Fruit fly (Drosophila melanogaster): ENCODE measurements around the gene Pka-C3.

Pka-C3 gene

DNA sequence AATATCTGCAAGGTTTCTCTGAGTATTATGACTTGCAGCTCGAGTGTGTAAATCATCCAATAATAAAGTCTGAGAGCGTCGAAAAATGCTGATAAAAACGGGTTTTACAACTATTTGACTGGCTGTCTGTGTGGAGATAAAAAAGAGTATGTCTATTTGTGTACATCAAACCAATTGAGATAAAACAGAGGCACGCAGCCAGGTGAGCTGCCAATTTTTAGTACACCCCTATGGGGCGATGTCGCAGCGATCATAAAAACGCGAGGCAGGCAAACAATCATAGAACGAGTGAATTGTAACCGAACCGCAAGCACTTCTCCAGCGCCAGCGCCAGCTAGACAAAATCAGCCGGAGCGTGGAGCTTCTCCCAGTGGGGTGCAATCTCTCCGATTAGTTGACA is 25.3 kb upstream of the Pka-C3 start, which contains the start of gene CG17027:
CG17027 (plus strand) TSS at position 189 of the 400 bp plus-strand sequence.
- TF ChIP-seq CG7101 (tag; optimal IDR thresholded peaks at IDR 0.05): no peak
- peak; percentile 59 for TF ChIP-seq cic (GFP tag; optimal IDR thresholded peaks at IDR 0.05)

DNA sequence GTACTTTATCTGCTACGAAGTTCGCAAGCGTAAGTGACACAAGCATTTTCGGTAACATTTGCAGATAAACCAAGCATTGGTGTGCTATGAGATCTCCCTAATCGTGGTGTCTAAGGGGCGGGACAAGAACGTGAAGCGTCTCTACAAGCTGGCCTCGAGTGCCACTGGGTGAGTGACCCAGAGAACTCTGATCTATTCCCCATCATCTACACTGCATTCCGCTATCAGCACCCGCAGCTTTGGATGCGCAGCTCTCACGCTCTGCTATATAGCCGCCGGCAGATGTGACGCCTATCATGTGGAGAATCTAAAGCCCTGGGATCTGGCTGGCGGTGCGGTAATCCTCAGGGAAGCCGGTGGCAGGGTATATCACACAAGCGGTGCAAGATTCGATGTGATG is 24.6 kb upstream of the Pka-C3 start:
- TF ChIP-seq kay (GFP tag; ENCODE audit: borderline replicate concordance) (no peak), Clk (GFP tag; optimal IDR thresholded peaks at IDR 0.05) (no peak), Hr96 (GFP tag; optimal IDR thresholded peaks at IDR 0.05) (no peak), ovo (GFP tag; optimal IDR thresholded peaks at IDR 0.05) (no peak), CG7101 (tag; optimal IDR thresholded peaks at IDR 0.05) (no peak), tj (GFP tag; optimal IDR thresholded peaks at IDR 0.05) (no peak), CG7045 (GFP tag; optimal IDR thresholded peaks at IDR 0.05) (no peak), CG11617 (GFP tag; optimal IDR thresholded peaks at IDR 0.05) (no peak), Crg-1 (GFP tag; optimal IDR thresholded peaks at IDR 0.05) (no peak), CG1620 (GFP tag; optimal IDR thresholded peaks at IDR 0.05) (no peak)

DNA sequence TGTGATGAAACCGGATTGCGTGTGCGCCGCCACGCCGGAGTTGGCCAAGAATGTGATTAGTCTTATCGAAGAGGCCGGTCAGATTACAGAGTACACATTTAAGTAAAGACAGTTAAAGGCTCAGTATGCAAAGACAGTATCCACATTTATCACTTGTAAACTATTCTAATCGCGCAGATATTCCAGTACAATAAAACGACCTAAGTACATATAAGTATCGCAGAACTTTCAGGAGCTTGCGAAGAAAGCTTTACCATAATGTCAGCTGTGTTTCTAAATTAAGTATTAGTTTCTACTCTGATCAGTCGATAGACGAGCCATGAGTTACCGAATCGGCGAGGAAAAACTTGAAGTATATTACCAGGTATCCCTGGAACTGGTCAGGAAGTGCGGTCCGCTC is 23.6 kb upstream of the Pka-C3 start, which contains the start of gene CG17028:
CG17028 (plus strand) TSS at position 301 of the 400 bp plus-strand sequence.
- peak; percentile 24 for TF ChIP-seq CG33017 (tag; optimal IDR thresholded peaks at IDR 0.05)
- TF ChIP-seq kay (GFP tag; ENCODE audit: borderline replicate concordance): no peak
- no peak for TF ChIP-seq Crg-1 (GFP tag; optimal IDR thresholded peaks at IDR 0.05)

DNA sequence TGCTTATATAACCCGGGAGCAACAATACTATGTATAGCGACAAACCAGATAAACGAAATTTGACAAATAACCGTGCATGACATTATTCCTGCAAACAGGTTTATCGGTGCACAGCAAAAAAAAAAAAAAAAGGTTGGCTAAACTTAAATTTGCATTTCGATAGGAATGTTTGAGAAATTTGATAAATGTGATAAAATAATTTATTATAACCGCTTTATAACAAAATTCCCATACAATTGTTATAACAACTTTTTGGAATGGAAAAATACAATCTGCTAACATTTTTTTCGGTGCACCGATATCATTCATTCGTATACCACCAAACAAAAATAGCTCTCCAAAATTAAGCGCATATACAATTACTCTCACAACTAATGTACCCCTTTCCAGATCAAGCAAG is 23.0 kb upstream of the Pka-C3 start:
- peak; percentile 33 for TF ChIP-seq bab1 (GFP tag; optimal IDR thresholded peaks at IDR 0.05)
- no peak for TF ChIP-seq pad (GFP tag; optimal IDR thresholded peaks at IDR 0.05)
- TF ChIP-seq CG11617 (GFP tag; optimal IDR thresholded peaks at IDR 0.05): peak; percentile 31
- peak; percentile 8 for TF ChIP-seq CG7045 (GFP tag; optimal IDR thresholded peaks at IDR 0.05)
- TF ChIP-seq ovo (GFP tag; optimal IDR thresholded peaks at IDR 0.05): no peak
- TF ChIP-seq CG1620 (GFP tag; optimal IDR thresholded peaks at IDR 0.05): no peak
- TF ChIP-seq Clk (GFP tag; optimal IDR thresholded peaks at IDR 0.05): no peak
- TF ChIP-seq tj (GFP tag; optimal IDR thresholded peaks at IDR 0.05): no peak
- TF ChIP-seq CG7101 (tag; optimal IDR thresholded peaks at IDR 0.05): peak; percentile 24
- TF ChIP-seq CG33017 (tag; optimal IDR thresholded peaks at IDR 0.05): peak; percentile 39
- TF ChIP-seq Hr96 (GFP tag; optimal IDR thresholded peaks at IDR 0.05): no peak
- TF ChIP-seq toe (GFP tag; optimal IDR thresholded peaks at IDR 0.05): no peak
- peak; percentile 30 for TF ChIP-seq CG5204 (GFP tag; optimal IDR thresholded peaks at IDR 0.05)
- peak; percentile 61 for TF ChIP-seq CG14711 (tag; optimal IDR thresholded peaks at IDR 0.05)

DNA sequence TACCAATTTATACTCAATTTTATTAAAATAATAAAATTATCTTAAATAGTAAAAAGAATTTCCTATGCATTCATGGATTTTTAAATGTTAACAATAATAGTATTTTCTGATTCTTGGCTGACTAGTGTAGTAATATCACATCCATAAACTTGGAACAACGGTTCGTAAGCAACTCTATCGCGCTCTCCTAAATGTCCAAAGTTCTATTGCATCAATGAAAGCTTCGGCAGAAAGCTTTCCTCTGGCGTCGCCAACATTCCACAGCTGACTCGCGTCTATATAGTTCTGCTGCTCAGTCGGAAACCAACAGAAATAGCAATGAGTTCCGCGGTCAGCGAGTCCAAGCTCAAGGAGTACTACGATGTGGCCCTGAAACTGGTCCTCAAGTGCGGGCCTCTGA is 22.2 kb upstream of the Pka-C3 start, which contains the start of gene CG17029:
CG17029 (plus strand) TSS at position 113 of the 400 bp plus-strand sequence.
- TF ChIP-seq Hr96 (GFP tag; optimal IDR thresholded peaks at IDR 0.05) (no peak), CG33017 (tag; optimal IDR thresholded peaks at IDR 0.05) (peak; percentile 20), pad (GFP tag; optimal IDR thresholded peaks at IDR 0.05) (peak; percentile 16), cic (GFP tag; optimal IDR thresholded peaks at IDR 0.05) (peak; percentile 62), CG12768 (GFP tag; optimal IDR thresholded peaks at IDR 0.05) (peak; percentile 82), cnc (optimal IDR thresholded peaks at IDR 0.05) (no peak), CG11617 (GFP tag; optimal IDR thresholded peaks at IDR 0.05) (no peak), bab1 (GFP tag; optimal IDR thresholded peaks at IDR 0.05) (peak; percentile 19), Clk (GFP tag; optimal IDR thresholded peaks at IDR 0.05) (no peak), CG14711 (tag; optimal IDR thresholded peaks at IDR 0.05) (peak; percentile 88), Mnt (GFP tag; optimal IDR thresholded peaks at IDR 0.05) (no peak)

DNA sequence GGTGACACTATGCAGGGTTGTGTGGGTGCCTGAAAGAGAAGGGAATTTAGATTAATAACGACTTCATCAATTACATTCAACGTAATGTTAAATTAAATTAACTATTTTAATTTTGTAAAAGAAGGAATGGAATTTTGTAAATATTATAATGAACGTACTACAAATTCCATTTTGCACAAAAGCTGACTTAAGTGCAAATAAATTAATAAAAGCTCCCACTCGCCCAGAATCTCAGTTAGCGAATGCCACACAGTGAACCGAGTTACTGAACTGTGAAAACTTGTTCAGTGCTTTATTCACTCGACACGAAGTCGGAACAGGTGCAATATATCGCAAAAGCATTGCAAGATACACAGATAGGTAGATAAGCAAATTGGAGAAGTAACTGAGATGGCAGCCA is 20.5 kb upstream of the Pka-C3 start, which contains the start of gene CG17026:
CG17026 (plus strand) TSS at position 301 of the 400 bp plus-strand sequence.
- TF ChIP-seq Crg-1 (GFP tag; optimal IDR thresholded peaks at IDR 0.05): no peak
- peak; percentile 43 for TF ChIP-seq cic (GFP tag; optimal IDR thresholded peaks at IDR 0.05)

DNA sequence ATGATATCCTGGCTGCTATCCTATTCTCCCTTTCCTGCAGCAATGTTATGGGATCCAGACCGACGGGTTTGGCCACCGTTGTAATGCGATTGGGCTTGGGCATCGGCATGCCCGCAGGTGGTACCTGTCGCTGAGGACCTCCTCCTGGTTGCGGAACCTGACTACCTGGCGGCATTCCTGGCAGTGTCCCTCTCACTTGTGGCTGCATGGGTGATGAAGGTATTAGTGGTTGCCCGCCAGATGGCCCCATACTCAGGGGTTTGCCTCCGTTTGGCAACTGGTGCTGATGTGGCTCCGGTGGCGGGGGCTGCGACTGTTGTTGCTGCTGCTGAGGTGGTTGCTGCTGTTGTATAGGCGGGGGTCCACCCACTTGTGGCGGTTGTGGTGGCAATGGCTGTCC is 19.6 kb upstream of the Pka-C3 start:
- TF ChIP-seq bab1 (GFP tag; optimal IDR thresholded peaks at IDR 0.05): no peak
- TF ChIP-seq CG14711 (tag; optimal IDR thresholded peaks at IDR 0.05): no peak
- no peak for TF ChIP-seq pad (GFP tag; optimal IDR thresholded peaks at IDR 0.05)
- TF ChIP-seq Mnt (GFP tag; optimal IDR thresholded peaks at IDR 0.05): no peak
- no peak for TF ChIP-seq Hr96 (GFP tag; optimal IDR thresholded peaks at IDR 0.05)
- no peak for TF ChIP-seq CG33017 (tag; optimal IDR thresholded peaks at IDR 0.05)
- no peak for TF ChIP-seq ovo (GFP tag; optimal IDR thresholded peaks at IDR 0.05)

DNA sequence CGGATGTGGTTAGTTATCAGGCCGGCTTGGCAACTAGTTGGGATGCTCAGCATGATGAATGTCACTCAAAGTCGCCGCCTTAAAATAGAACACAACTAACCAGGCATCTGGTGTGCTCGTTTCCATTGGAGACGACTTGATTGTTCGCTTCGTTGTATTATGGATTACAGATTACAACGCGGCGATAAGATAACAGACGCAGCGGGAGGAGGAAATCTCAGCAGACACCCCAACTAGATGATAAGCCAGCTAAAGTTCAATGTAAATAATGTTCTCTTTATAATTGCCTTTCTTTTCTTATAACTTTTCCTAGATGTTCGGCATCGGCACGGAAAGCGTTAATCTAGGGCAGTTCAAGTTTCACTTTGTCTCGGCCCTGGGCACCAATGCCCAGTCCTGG is 14.1 kb upstream of the Pka-C3 start:
- TF ChIP-seq bab1 (GFP tag; optimal IDR thresholded peaks at IDR 0.05) (peak; percentile 5), cic (GFP tag; optimal IDR thresholded peaks at IDR 0.05) (peak; percentile 50), Clk (GFP tag; optimal IDR thresholded peaks at IDR 0.05) (no peak)

Data from whole organism, adult.